Worm (Caenorhabditis elegans): ENCODE data around the gene F54F12.2.

- TF ChIP-seq him-1 (tag; optimal IDR thresholded peaks at IDR 0.05) (no peak), W03F9.2 (tag; optimal IDR thresholded peaks at IDR 0.05) (no peak), dao-5 (tag; optimal IDR thresholded peaks at IDR 0.05) (no peak)
Measured at ce11 chrIII:13005161-13005560, 34.7 kb upstream of the F54F12.2 start, which contains the start of gene snf-7.
